Fruit fly (Drosophila melanogaster) whole organism, wandering third instar larva: ENCODE results near the gene hbt.

ENCODE experiments used
- Hr78 ChIP-seq: fragments of >200 bp; optimal IDR thresholded peaks from 2 replicates; lab custom pipeline; 2017; ENCODE audit warnings: missing biosample characterization, missing genetic modification characterization
- brk ChIP-seq: fragments of 200-800 bp; sonication (Bioruptor generic); optimal IDR thresholded peaks from 2 replicates; lab custom pipeline; 2016; ENCODE audit warnings: missing biosample characterization, mild to moderate bottlenecking, missing genetic modification characterization
- foxo ChIP-seq, 2 experiments: fragments of 200-800 bp; sonication (Bioruptor generic); optimal IDR thresholded peaks; 2 replicates in 1 of 2; 3 replicates in 1 of 2; lab custom pipeline; 2016 to 2017; ENCODE audit warnings: missing biosample characterization in 2 of 2, missing genetic modification characterization in 2 of 2
- fru ChIP-seq: fragments of 200-800 bp; sonication (Bioruptor generic); optimal IDR thresholded peaks from 3 replicates; lab custom pipeline; 2016; ENCODE audit warnings: missing biosample characterization, mild to moderate bottlenecking, missing genetic modification characterization
- pan ChIP-seq: fragments of >200 bp; optimal IDR thresholded peaks from 2 replicates; lab custom pipeline; 2017

- TF ChIP-seq pan (lab: Kevin White, UChicago) (no peak), fru (peak; percentile 3), brk (GFP tag; lab: Kevin White, UChicago) (peak; percentile 40), foxo (GFP tag; optimal IDR thresholded peaks at IDR 0.05; lab: Kevin White, UChicago) (peak in 1 of 2 experiments; percentile 29), Hr78 (GFP tag; lab: Kevin White, UChicago) (no peak)
Observed at dm6 chr2L:13367378-13367777, 36.5 kb upstream of the hbt start, which contains the start of gene Tap42.
